Worm (Caenorhabditis elegans) whole organism, late embryonic: ENCODE measurements around the gene F31F4.11.
"Not testable (repeated sequence)": the region's sequence is repeated elsewhere in the genome, so short reads cannot be mapped to it uniquely, and the experiment has no call there.

Source experiments
- dve-1 ChIP-seq: sonication (generic microtip); optimal IDR thresholded peaks from 2 replicates; lab custom pipeline; 2017; ENCODE audit warnings: antibody characterized with exemption, mild to moderate bottlenecking, missing genetic modification characterization, missing compliant biosample characterization
- pha-4 ChIP-seq: fragments of 150-350 bp; optimal IDR thresholded peaks from 2 replicates; lab custom pipeline; 2018; ENCODE audit warnings: missing biosample characterization, missing genetic modification reagents, missing genetic modification characterization

- TF ChIP-seq pha-4 (tag; lab: Kevin White, UChicago); dve-1: not testable (repeated sequence)
These were observed 6.1 kb downstream of the F31F4.11 start for ce11 chrV:658140-658539.
